Worm (Caenorhabditis elegans) whole organism, L1 larva: ENCODE measurements around the gene ccep-97.

ENCODE experiments used
- C04F5.9 ChIP-seq: sonication (generic microtip); optimal IDR thresholded peaks from 2 replicates; lab custom pipeline; 2016; ENCODE audit warnings: missing genetic modification characterization, missing compliant biosample characterization
- C16A3.4 ChIP-seq: fragments of 150-350 bp; optimal IDR thresholded peaks from 2 replicates; lab custom pipeline; 2014; ENCODE audit warnings: missing biosample characterization, missing genetic modification characterization
- C34B4.2 ChIP-seq: sonication (generic microtip); optimal IDR thresholded peaks from 2 replicates; lab custom pipeline; 2017; ENCODE audit warnings: mild to moderate bottlenecking, missing genetic modification characterization, missing compliant biosample characterization
- F16B12.6 ChIP-seq: fragments of 150-350 bp; optimal IDR thresholded peaks from 2 replicates; lab custom pipeline; 2014; ENCODE audit warnings: missing biosample characterization, missing genetic modification characterization
- alr-1 ChIP-seq: fragments of 200-800 bp; sonication (Bioruptor generic); optimal IDR thresholded peaks from 2 replicates; lab custom pipeline; 2018; ENCODE audit warnings: borderline replicate concordance, mild to moderate bottlenecking, missing genetic modification characterization, missing compliant biosample characterization
- aly-2 ChIP-seq: fragments of 150-350 bp; optimal IDR thresholded peaks from 2 replicates; lab custom pipeline; 2014; ENCODE audit warnings: missing biosample characterization, missing genetic modification characterization
- ama-1 ChIP-seq: fragments of 150-350 bp; optimal IDR thresholded peaks from 2 replicates; lab custom pipeline; 2014
- blmp-1 ChIP-seq: fragments of 150-350 bp; optimal IDR thresholded peaks from 2 replicates; lab custom pipeline; 2014; ENCODE audit warnings: missing biosample characterization, missing genetic modification characterization
- ceh-63 ChIP-seq: fragments of 200-800 bp; sonication (Bioruptor generic); optimal IDR thresholded peaks from 2 replicates; lab custom pipeline; 2018; ENCODE audit warnings: mild to moderate bottlenecking, missing genetic modification characterization, missing compliant biosample characterization
- ceh-8 ChIP-seq: fragments of 200-800 bp; sonication (Bioruptor generic); optimal IDR thresholded peaks from 2 replicates; lab custom pipeline; 2018; ENCODE audit warnings: mild to moderate bottlenecking, missing genetic modification characterization, moderate library complexity, missing compliant biosample characterization
- ceh-82 ChIP-seq, 3 experiments: fragments of 150-350 bp in 1 of 3; sonication (generic microtip) in 2 of 3; optimal IDR thresholded peaks; 2 replicates each; lab custom pipeline; 2014 to 2017; ENCODE audit warnings: missing biosample characterization in 3 of 3, missing genetic modification characterization in 3 of 3
- ceh-90 ChIP-seq: sonication (generic microtip); optimal IDR thresholded peaks from 2 replicates; lab custom pipeline; 2016; ENCODE audit warnings: missing genetic modification characterization, missing compliant biosample characterization
- dsc-1 ChIP-seq: sonication (generic microtip); optimal IDR thresholded peaks from 2 replicates; lab custom pipeline; 2016; ENCODE audit warnings: mild to moderate bottlenecking, missing genetic modification characterization, missing compliant biosample characterization
- efl-3 ChIP-seq: fragments of 200-800 bp; sonication (Bioruptor generic); optimal IDR thresholded peaks from 2 replicates; lab custom pipeline; 2018; ENCODE audit warnings: mild to moderate bottlenecking, missing genetic modification characterization, missing compliant biosample characterization
- elt-2 ChIP-seq: sonication (generic microtip); optimal IDR thresholded peaks from 2 replicates; lab custom pipeline; 2016; ENCODE audit warnings: missing genetic modification characterization, mild to moderate bottlenecking, inconsistent platforms, missing compliant biosample characterization, missing genetic modification reagents
- ets-5 ChIP-seq: fragments of 200-800 bp; sonication (Bioruptor generic); IDR thresholded peaks from 2 replicates; pipeline ENCODE4 v1.3.6; 2022; ENCODE audit warnings: missing genetic modification characterization, missing compliant biosample characterization
- fkh-10 ChIP-seq: sonication (generic microtip); optimal IDR thresholded peaks from 2 replicates; lab custom pipeline; 2017; ENCODE audit warnings: missing biosample characterization, missing genetic modification reagents, missing genetic modification characterization
- fkh-8 ChIP-seq: sonication (generic microtip); optimal IDR thresholded peaks from 2 replicates; lab custom pipeline; 2016; ENCODE audit warnings: mild to moderate bottlenecking, missing genetic modification characterization, missing compliant biosample characterization
- hlh-17 ChIP-seq: fragments of 200-800 bp; sonication (Bioruptor generic); optimal IDR thresholded peaks from 2 replicates; lab custom pipeline; 2018; ENCODE audit warnings: missing genetic modification characterization, mild to moderate bottlenecking, missing compliant biosample characterization, moderate library complexity, borderline replicate concordance
- hlh-4 ChIP-seq: sonication (generic microtip); optimal IDR thresholded peaks from 2 replicates; lab custom pipeline; 2016; ENCODE audit warnings: mild to moderate bottlenecking, missing genetic modification characterization, missing compliant biosample characterization
- hpl-2 ChIP-seq: fragments of 150-350 bp; optimal IDR thresholded peaks from 2 replicates; lab custom pipeline; 2014; ENCODE audit warnings: missing biosample characterization, missing genetic modification reagents, missing genetic modification characterization
- irx-1 ChIP-seq: sonication (generic microtip); optimal IDR thresholded peaks from 2 replicates; lab custom pipeline; 2016; ENCODE audit warnings: missing genetic modification characterization, missing compliant biosample characterization
- lin-13 ChIP-seq: fragments of 150-350 bp; optimal IDR thresholded peaks from 2 replicates; lab custom pipeline; 2014; ENCODE audit warnings: missing biosample characterization, missing genetic modification reagents, missing genetic modification characterization
- lin-39 ChIP-seq: fragments of 150-350 bp; optimal IDR thresholded peaks from 2 replicates; lab custom pipeline; 2014; ENCODE audit warnings: missing biosample characterization, missing genetic modification reagents, missing genetic modification characterization
- lsy-2 ChIP-seq, 2 experiments: fragments of 150-350 bp; optimal IDR thresholded peaks; 2 replicates each; lab custom pipeline; 2014; ENCODE audit warnings: missing biosample characterization in 2 of 2, missing genetic modification characterization in 2 of 2
- mdl-1 ChIP-seq, 2 experiments: fragments of 150-350 bp; optimal IDR thresholded peaks; 2 replicates each; lab custom pipeline; 2014 to 2017; ENCODE audit warnings: missing biosample characterization in 2 of 2, missing genetic modification characterization in 2 of 2, inconsistent platforms in 1 of 2
- mef-2 ChIP-seq: fragments of 150-350 bp; optimal IDR thresholded peaks from 2 replicates; lab custom pipeline; 2014; ENCODE audit warnings: missing biosample characterization, missing genetic modification characterization
- nhr-12 ChIP-seq: sonication (generic microtip); optimal IDR thresholded peaks from 2 replicates; lab custom pipeline; 2017; ENCODE audit warnings: missing biosample characterization, missing genetic modification characterization
- nhr-20 ChIP-seq: sonication (generic microtip); optimal IDR thresholded peaks from 2 replicates; lab custom pipeline; 2016; ENCODE audit warnings: mild to moderate bottlenecking, missing genetic modification characterization, missing compliant biosample characterization
- nhr-28 ChIP-seq: fragments of 150-350 bp; optimal IDR thresholded peaks from 2 replicates; lab custom pipeline; 2014; ENCODE audit warnings: missing biosample characterization, missing genetic modification characterization
- nhr-47 ChIP-seq: sonication (generic microtip); optimal IDR thresholded peaks from 2 replicates; lab custom pipeline; 2016; ENCODE audit warnings: mild to moderate bottlenecking, missing genetic modification characterization, moderate library complexity, missing compliant biosample characterization
- nhr-76 ChIP-seq: sonication (generic microtip); optimal IDR thresholded peaks from 2 replicates; lab custom pipeline; 2017; ENCODE audit warnings: missing biosample characterization, missing genetic modification characterization
- nhr-77 ChIP-seq: fragments of 150-350 bp; optimal IDR thresholded peaks from 2 replicates; lab custom pipeline; 2014; ENCODE audit warnings: missing biosample characterization, missing genetic modification characterization
- nhr-84 ChIP-seq: sonication (generic microtip); optimal IDR thresholded peaks from 2 replicates; lab custom pipeline; 2017; ENCODE audit warnings: missing biosample characterization, missing genetic modification characterization
- nhr-90 ChIP-seq: sonication (generic microtip); optimal IDR thresholded peaks from 2 replicates; lab custom pipeline; 2016; ENCODE audit warnings: mild to moderate bottlenecking, missing genetic modification characterization, missing compliant biosample characterization; ENCODE audit not compliant: poor library complexity
- pag-3 ChIP-seq: sonication (generic microtip); optimal IDR thresholded peaks from 2 replicates; lab custom pipeline; 2017; ENCODE audit warnings: missing genetic modification characterization, mild to moderate bottlenecking, missing compliant biosample characterization, antibody characterized with exemption, borderline replicate concordance; ENCODE audit not compliant: insufficient read depth
- pax-3 ChIP-seq: fragments of 200-800 bp; sonication (Bioruptor generic); optimal IDR thresholded peaks from 2 replicates; lab custom pipeline; 2018; ENCODE audit warnings: mild to moderate bottlenecking, missing genetic modification characterization, moderate library complexity, missing compliant biosample characterization
- pqm-1 ChIP-seq: sonication (generic microtip); optimal IDR thresholded peaks from 3 replicates; lab custom pipeline; 2017; ENCODE audit warnings: missing biosample characterization, missing genetic modification characterization
- snu-23 ChIP-seq: sonication (generic microtip); optimal IDR thresholded peaks from 2 replicates; lab custom pipeline; 2016; ENCODE audit warnings: missing genetic modification characterization, missing compliant biosample characterization
- sox-4 ChIP-seq: sonication (generic microtip); optimal IDR thresholded peaks from 2 replicates; lab custom pipeline; 2016; ENCODE audit warnings: missing genetic modification characterization, missing compliant biosample characterization
- sptf-1 ChIP-seq: fragments of 150-350 bp; optimal IDR thresholded peaks from 2 replicates; lab custom pipeline; 2014; ENCODE audit warnings: missing biosample characterization, missing genetic modification characterization
- sup-37 ChIP-seq: fragments of 200-800 bp; sonication (Bioruptor generic); optimal IDR thresholded peaks from 2 replicates; lab custom pipeline; 2018; ENCODE audit warnings: mild to moderate bottlenecking, missing genetic modification characterization, missing compliant biosample characterization
- swsn-7 ChIP-seq: sonication (generic microtip); optimal IDR thresholded peaks from 2 replicates; lab custom pipeline; 2016; ENCODE audit warnings: missing genetic modification characterization, missing compliant biosample characterization
- tbx-2 ChIP-seq: sonication (generic microtip); optimal IDR thresholded peaks from 2 replicates; lab custom pipeline; 2016; ENCODE audit warnings: missing genetic modification characterization, missing compliant biosample characterization
- tlp-1 ChIP-seq: fragments of 150-350 bp; optimal IDR thresholded peaks from 2 replicates; lab custom pipeline; 2014; ENCODE audit warnings: missing biosample characterization, missing genetic modification characterization
- unc-86 ChIP-seq: sonication (generic microtip); optimal IDR thresholded peaks from 2 replicates; lab custom pipeline; 2016; ENCODE audit warnings: missing genetic modification characterization, missing compliant biosample characterization
- unc-98 ChIP-seq: fragments of 200-800 bp; sonication (Bioruptor generic); IDR thresholded peaks from 2 replicates; pipeline ENCODE4 v1.3.6; 2022; ENCODE audit warnings: missing genetic modification characterization, missing compliant biosample characterization
- vab-15 ChIP-seq: sonication (generic microtip); optimal IDR thresholded peaks from 2 replicates; lab custom pipeline; 2017; ENCODE audit warnings: missing genotype, mild to moderate bottlenecking, missing genetic modification characterization, missing compliant biosample characterization
- zag-1 ChIP-seq: fragments of 150-350 bp; optimal IDR thresholded peaks from 2 replicates; lab custom pipeline; 2014; ENCODE audit warnings: missing biosample characterization, missing genetic modification characterization
- zip-4 ChIP-seq: fragments of 200-800 bp; sonication (Bioruptor generic); optimal IDR thresholded peaks from 2 replicates; lab custom pipeline; 2018; ENCODE audit warnings: mild to moderate bottlenecking, missing genetic modification characterization, moderate library complexity, missing compliant biosample characterization
- ztf-11 ChIP-seq, 2 experiments: sonication (generic microtip); optimal IDR thresholded peaks; 2 replicates each; lab custom pipeline; 2016 to 2017; ENCODE audit warnings: missing genetic modification characterization in 2 of 2, missing biosample characterization in 1 of 2, missing compliant biosample characterization in 1 of 2
- ztf-4 ChIP-seq: fragments of 150-350 bp; optimal IDR thresholded peaks from 2 replicates; lab custom pipeline; 2014; ENCODE audit warnings: missing biosample characterization, missing genetic modification characterization

The ccep-97 gene

ce11 chrV:4826710-4827380 is 8.4 kb upstream of the ccep-97 start, which contains the start of the genes hsp-6 and C37H5.5 (continued):
- TF ChIP-seq nhr-12 (tag; lab: Kevin White, UChicago) (no peak), ceh-63 (GFP tag; lab: Kevin White, UChicago) (no peak), pag-3 (tag; lab: Kevin White, UChicago) (no peak), blmp-1 (tag; lab: Kevin White, UChicago) (no peak), ztf-4 (peak; percentile 56), tlp-1 (tag; lab: Kevin White, UChicago) (no peak), unc-86 (tag; lab: Kevin White, UChicago) (peak; percentile 67), fkh-8 (tag; lab: Kevin White, UChicago) (peak; percentile 78), lin-13 (GFP tag; lab: Kevin White, UChicago) (peak; percentile 72), irx-1 (tag; lab: Kevin White, UChicago) (peak; percentile 55), swsn-7 (tag; lab: Kevin White, UChicago) (peak; percentile 79), ets-5 (GFP tag; lab: Robert Waterston, UW) (no peak), mdl-1 (tag; optimal IDR thresholded peaks at IDR 0.05; lab: Kevin White, UChicago) (peak in 1 of 2 experiments; percentile 77), ceh-82 (tag; optimal IDR thresholded peaks at IDR 0.05; lab: Kevin White, UChicago) (peak; percentile 36 to 89 (median 51)), nhr-28 (tag; lab: Kevin White, UChicago) (no peak), nhr-90 (peak; percentile 79), hlh-17 (no peak), sox-4 (tag; lab: Kevin White, UChicago) (peak; percentile 40), aly-2 (tag; lab: Kevin White, UChicago) (peak; percentile 68), C16A3.4 (tag; lab: Kevin White, UChicago) (peak; percentile 87), pqm-1 (tag; lab: Kevin White, UChicago) (no peak), sptf-1 (tag; lab: Kevin White, UChicago) (no peak), tbx-2 (tag; lab: Kevin White, UChicago) (peak; percentile 79), sup-37 (GFP tag; lab: Kevin White, UChicago) (no peak), lsy-2 (tag; optimal IDR thresholded peaks at IDR 0.05; lab: Kevin White, UChicago) (peak; percentile 87 to 95), nhr-47 (tag; lab: Kevin White, UChicago) (peak; percentile 83), snu-23 (GFP tag; lab: Kevin White, UChicago) (peak; percentile 92), alr-1 (tag; lab: Kevin White, UChicago) (no peak), dsc-1 (peak; percentile 42), F16B12.6 (peak; percentile 21), vab-15 (tag; lab: Kevin White, UChicago) (no peak), C04F5.9 (tag; lab: Kevin White, UChicago) (no peak), hlh-4 (no peak), nhr-20 (tag; lab: Kevin White, UChicago) (peak; percentile 88), hpl-2 (GFP tag; lab: Kevin White, UChicago) (no peak), fkh-10 (GFP tag; lab: Kevin White, UChicago) (no peak), nhr-84 (tag; lab: Kevin White, UChicago) (no peak), efl-3 (GFP tag; lab: Kevin White, UChicago) (no peak), ceh-8 (no peak), ama-1 (lab: Kevin White, UChicago) (peak; percentile 19), zag-1 (tag; lab: Kevin White, UChicago) (no peak), ztf-11 (tag; optimal IDR thresholded peaks at IDR 0.05; lab: Kevin White, UChicago) (no peak), nhr-77 (peak; percentile 55), pax-3 (tag; lab: Kevin White, UChicago) (peak; percentile 56), elt-2 (peak; percentile 14), unc-98 (no peak), C34B4.2 (tag; lab: Kevin White, UChicago) (no peak), zip-4 (GFP tag; lab: Kevin White, UChicago) (peak; percentile 31), mef-2 (no peak), ceh-90 (no peak), nhr-76 (tag; lab: Kevin White, UChicago) (no peak), lin-39 (tag; lab: Kevin White, UChicago) (peak; percentile 20)
